Worm (Caenorhabditis elegans) whole organism, mixed stage, embryonic: ENCODE measurements around the gene wdr-31.

Source experiments
- blmp-1 ChIP-seq: fragments of 150-350 bp; optimal IDR thresholded peaks from 2 replicates; lab custom pipeline; 2014; ENCODE audit warnings: missing biosample characterization, missing genetic modification characterization
- elt-1 ChIP-seq: sonication (generic microtip); optimal IDR thresholded peaks from 2 replicates; lab custom pipeline; 2017; ENCODE audit warnings: missing genetic modification characterization, mild to moderate bottlenecking, missing compliant biosample characterization, antibody characterized with exemption, moderate library complexity, borderline replicate concordance; ENCODE audit not compliant: insufficient read depth
- lin-13 ChIP-seq: fragments of 150-350 bp; optimal IDR thresholded peaks from 2 replicates; lab custom pipeline; 2014; ENCODE audit warnings: missing biosample characterization, missing genetic modification characterization
- mab-5 ChIP-seq: fragments of 150-350 bp; optimal IDR thresholded peaks from 2 replicates; lab custom pipeline; 2014; ENCODE audit warnings: missing biosample characterization, missing genetic modification characterization
- mep-1 ChIP-seq: fragments of 150-350 bp; optimal IDR thresholded peaks from 2 replicates; lab custom pipeline; 2017; ENCODE audit warnings: missing biosample characterization, missing genetic modification reagents, missing genetic modification characterization, inconsistent platforms
- nhr-2 ChIP-seq: fragments of 150-350 bp; optimal IDR thresholded peaks from 2 replicates; lab custom pipeline; 2014; ENCODE audit warnings: missing biosample characterization, missing genetic modification characterization
- nhr-28 ChIP-seq: fragments of 150-350 bp; optimal IDR thresholded peaks from 2 replicates; lab custom pipeline; 2014; ENCODE audit warnings: missing biosample characterization, missing genetic modification characterization
- pha-4 ChIP-seq: fragments of 150-350 bp; optimal IDR thresholded peaks from 2 replicates; lab custom pipeline; 2018; ENCODE audit warnings: missing biosample characterization, missing genetic modification reagents, missing genetic modification characterization
- snpc-4 ChIP-seq: fragments of 150-350 bp; optimal IDR thresholded peaks from 2 replicates; lab custom pipeline; 2014; ENCODE audit warnings: missing biosample characterization, missing genetic modification characterization
- sptf-1 ChIP-seq: sonication (generic microtip); optimal IDR thresholded peaks from 2 replicates; lab custom pipeline; 2017; ENCODE audit warnings: mild to moderate bottlenecking, missing genetic modification characterization, moderate library complexity, missing compliant biosample characterization
- unc-39 ChIP-seq: fragments of 150-350 bp; optimal IDR thresholded peaks from 2 replicates; lab custom pipeline; 2014; ENCODE audit warnings: missing biosample characterization, missing genetic modification characterization
- ztf-11 ChIP-seq: fragments of 150-350 bp; optimal IDR thresholded peaks from 2 replicates; lab custom pipeline; 2014; ENCODE audit warnings: missing biosample characterization, missing genetic modification characterization

DNA sequence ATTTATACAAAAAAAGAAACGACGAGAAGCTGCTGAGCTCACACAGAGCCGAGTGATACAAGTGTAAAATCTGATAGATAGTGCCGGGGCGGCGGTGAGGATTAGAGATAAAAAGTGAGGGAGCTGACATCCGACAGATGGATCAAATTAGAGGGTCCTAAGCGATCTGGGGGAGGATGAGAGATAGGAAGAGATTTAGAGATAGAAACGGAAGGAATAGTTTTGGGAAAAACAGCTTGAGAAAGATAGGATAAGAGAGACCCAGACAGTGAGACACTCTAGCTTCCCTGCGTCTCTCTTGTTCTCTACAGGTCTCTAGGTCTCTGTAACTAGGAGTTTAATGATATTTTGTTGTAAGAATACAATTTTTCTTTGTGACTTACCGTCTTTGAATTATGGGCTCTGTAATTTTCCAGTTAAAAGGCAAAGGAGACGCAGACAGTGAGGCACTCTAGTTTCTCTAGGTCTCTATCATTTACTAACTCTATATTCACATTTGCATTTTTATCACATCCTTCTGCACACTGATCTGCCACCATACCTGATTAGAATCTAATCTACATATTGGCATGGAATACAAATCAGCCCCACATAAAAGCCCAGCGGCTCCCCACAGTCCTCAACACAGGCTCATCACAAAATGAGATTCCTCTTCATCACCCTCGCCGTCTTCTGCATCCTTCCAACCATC is 48.0 kb downstream of the wdr-31 start, which contains the start of the genes sup-9 and nspf-1:
- TF ChIP-seq elt-1 (tag; lab: Kevin White, UChicago) (no peak), unc-39 (no peak), lin-13 (no peak), blmp-1 (tag; lab: Kevin White, UChicago) (no peak), sptf-1 (tag; lab: Kevin White, UChicago) (no peak), mep-1 (tag; lab: Kevin White, UChicago) (no peak), ztf-11 (tag; lab: Kevin White, UChicago) (no peak), pha-4 (no peak), nhr-2 (tag; lab: Kevin White, UChicago) (no peak), nhr-28 (no peak), snpc-4 (no peak), mab-5 (tag; lab: Kevin White, UChicago) (no peak)
